Fruit fly (Drosophila melanogaster): ENCODE data around the gene Keap1.

Gene Keap1

dm6 chr3R:17065018-17065784 is 14.5 kb downstream of the Keap1 start (continued):
- TF ChIP-seq tap (tag; optimal IDR thresholded peaks at IDR 0.05) (peak; percentile 94), Dad (GFP tag; optimal IDR thresholded peaks at IDR 0.05) (peak; percentile 96), cato (GFP tag; optimal IDR thresholded peaks at IDR 0.05; ENCODE audit: borderline replicate concordance) (peak; percentile 67), TFAM (GFP tag; optimal IDR thresholded peaks at IDR 0.05) (peak; percentile 52), dimm (GFP tag; IDR thresholded peaks at IDR 0.05) (peak; percentile 41; the same call in 1 of the 2 replicates), CoRest (tag; optimal IDR thresholded peaks at IDR 0.05) (peak; percentile 96), ash1 (GFP tag; optimal IDR thresholded peaks at IDR 0.05) (peak; percentile 70), Doc2 (GFP tag; IDR thresholded peaks at IDR 0.05) (peak; percentile 60; the same call in 1 of the 2 replicates), CG13624 (GFP tag; optimal IDR thresholded peaks at IDR 0.05) (peak; percentile 90), Sin3A (optimal IDR thresholded peaks at IDR 0.05) (no peak), zen2 (GFP tag; IDR thresholded peaks at IDR 0.05; ENCODE audit: partially characterized antibody) (no peak), CG13424 (tag; optimal IDR thresholded peaks at IDR 0.05) (peak; percentile 95), MESR4 (GFP tag; optimal IDR thresholded peaks at IDR 0.05) (peak; percentile 38), CG17802 (tag; optimal IDR thresholded peaks at IDR 0.05) (peak; percentile 81), Camta (GFP tag; optimal IDR thresholded peaks at IDR 0.05) (peak; percentile 89), CG9876 (GFP tag; optimal IDR thresholded peaks at IDR 0.05) (peak; percentile 73), CG15073 (GFP tag; optimal IDR thresholded peaks at IDR 0.05) (peak; percentile 45), CHES-1-like (GFP tag; optimal IDR thresholded peaks at IDR 0.05) (peak; percentile 90), pum (GFP tag; optimal IDR thresholded peaks at IDR 0.05) (peak; percentile 88), CG10274 (GFP tag; optimal IDR thresholded peaks at IDR 0.05) (peak; percentile 64), Hand (GFP tag; optimal IDR thresholded peaks at IDR 0.05) (peak; percentile 93), Ets97D (GFP tag; optimal IDR thresholded peaks at IDR 0.05) (peak; percentile 68), zf30C (GFP tag; optimal IDR thresholded peaks at IDR 0.05) (peak; percentile 93), CG17359 (tag; optimal IDR thresholded peaks at IDR 0.05) (peak; percentile 96), CG10267 (tag; optimal IDR thresholded peaks at IDR 0.05) (peak; percentile 89), CG5953 (GFP tag; IDR thresholded peaks at IDR 0.05) (peak; percentile 56), CG1602 (GFP tag; optimal IDR thresholded peaks at IDR 0.05) (peak; percentile 89), emc (GFP tag; optimal IDR thresholded peaks at IDR 0.05) (peak; percentile 71), sens-2 (GFP tag; IDR thresholded peaks at IDR 0.05) (peak; percentile 70), CG18619 (GFP tag; optimal IDR thresholded peaks at IDR 0.05) (peak; percentile 92), stc (GFP tag; IDR thresholded peaks at IDR 0.05) (peak; percentile 93), Mrtf (GFP tag; IDR thresholded peaks at IDR 0.05) (peak; percentile 77), CTCF (GFP tag; optimal IDR thresholded peaks at IDR 0.05) (peak; percentile 45), esg (GFP tag; conservative IDR thresholded peaks at IDR 0.05) (peak; percentile 89), CG3281 (GFP tag; optimal IDR thresholded peaks at IDR 0.05) (peak; percentile 94), NC2α (GFP tag; optimal IDR thresholded peaks at IDR 0.05) (peak; percentile 70), CG18764 (GFP tag; optimal IDR thresholded peaks at IDR 0.05) (peak; percentile 79), ken (GFP tag; IDR thresholded peaks at IDR 0.05) (peak; percentile 85), CG30020 (tag; optimal IDR thresholded peaks at IDR 0.05) (peak; percentile 65), CG15011 (GFP tag; optimal IDR thresholded peaks at IDR 0.05) (peak; percentile 88), Poxn (GFP tag; IDR thresholded peaks at IDR 0.05) (peak; percentile 61), Ada2b (GFP tag; IDR thresholded peaks at IDR 0.05) (peak; percentile 89), Fer3 (tag; optimal IDR thresholded peaks at IDR 0.05) (peak; percentile 93), CG11093 (GFP tag; IDR thresholded peaks at IDR 0.05) (peak; percentile 80), CG12155 (GFP tag; optimal IDR thresholded peaks at IDR 0.05) (peak; percentile 91), CG12219 (GFP tag; optimal IDR thresholded peaks at IDR 0.05) (peak; percentile 92), CG9215 (GFP tag; IDR thresholded peaks at IDR 0.05) (peak; percentile 81), row (GFP tag; IDR thresholded peaks at IDR 0.05) (peak; percentile 97), HmgZ (tag; optimal IDR thresholded peaks at IDR 0.05) (peak; percentile 91), CG9727 (GFP tag; optimal IDR thresholded peaks at IDR 0.05) (peak; percentile 93), NfI (GFP tag; optimal IDR thresholded peaks at IDR 0.05) (peak; percentile 93)

All from whole organism, embryonic.